Worm (Caenorhabditis elegans) whole organism, L3 larva: ENCODE results near the gene ttc-36.

ENCODE experiments used
- ZK546.5 ChIP-seq: sonication (generic microtip); optimal IDR thresholded peaks from 2 replicates; lab custom pipeline; 2017; ENCODE audit warnings: missing biosample characterization, missing genetic modification characterization
- aly-2 ChIP-seq: fragments of 150-350 bp; optimal IDR thresholded peaks from 2 replicates; lab custom pipeline; 2014; ENCODE audit warnings: missing biosample characterization, missing genetic modification characterization
- ama-1 ChIP-seq: fragments of 150-350 bp; optimal IDR thresholded peaks from 2 replicates; lab custom pipeline; 2018
- ceh-16 ChIP-seq: sonication (generic microtip); optimal IDR thresholded peaks from 2 replicates; lab custom pipeline; 2017; ENCODE audit warnings: missing biosample characterization, missing genetic modification characterization
- ceh-28 ChIP-seq: fragments of 150-350 bp; optimal IDR thresholded peaks from 2 replicates; lab custom pipeline; 2014; ENCODE audit warnings: missing biosample characterization, missing genetic modification reagents, missing genetic modification characterization
- ceh-82 ChIP-seq: fragments of 150-350 bp; optimal IDR thresholded peaks from 2 replicates; lab custom pipeline; 2014; ENCODE audit warnings: missing biosample characterization, missing genetic modification characterization
- ceh-9 ChIP-seq: sonication (generic microtip); optimal IDR thresholded peaks from 2 replicates; lab custom pipeline; 2018; ENCODE audit warnings: missing biosample characterization, missing genetic modification characterization
- daf-12 ChIP-seq: fragments of 150-350 bp; optimal IDR thresholded peaks from 2 replicates; lab custom pipeline; 2014; ENCODE audit warnings: missing biosample characterization, missing genetic modification reagents, missing genetic modification characterization
- egl-27 ChIP-seq: sonication (generic microtip); optimal IDR thresholded peaks from 4 replicates; lab custom pipeline; 2017; ENCODE audit warnings: missing biosample characterization, missing genetic modification reagents, missing genetic modification characterization
- egl-5 ChIP-seq: fragments of 150-350 bp; optimal IDR thresholded peaks from 2 replicates; lab custom pipeline; 2017; ENCODE audit warnings: missing biosample characterization, missing genetic modification reagents, missing genetic modification characterization, inconsistent platforms
- elt-1 ChIP-seq: fragments of 150-350 bp; optimal IDR thresholded peaks from 2 replicates; lab custom pipeline; 2014; ENCODE audit warnings: missing biosample characterization, missing genetic modification characterization
- elt-2 ChIP-seq: sonication (generic microtip); optimal IDR thresholded peaks from 2 replicates; lab custom pipeline; 2016; ENCODE audit warnings: missing genetic modification reagents, mild to moderate bottlenecking, missing genetic modification characterization, missing compliant biosample characterization
- elt-3 ChIP-seq, 3 experiments: fragments of 150-350 bp in 1 of 3; sonication (generic microtip) in 2 of 3; optimal IDR thresholded peaks; 2 replicates in 2 of 3; 4 replicates in 1 of 3; lab custom pipeline; 2014 to 2017; ENCODE audit warnings: missing biosample characterization in 3 of 3, missing genetic modification characterization in 3 of 3
- eor-1 ChIP-seq, 2 experiments: fragments of 150-350 bp; optimal IDR thresholded peaks; 2 replicates each; lab custom pipeline; 2014 to 2018; ENCODE audit warnings: missing biosample characterization in 2 of 2, missing genetic modification characterization in 2 of 2
- fkh-10 ChIP-seq: sonication (generic microtip); optimal IDR thresholded peaks from 2 replicates; lab custom pipeline; 2017; ENCODE audit warnings: missing biosample characterization, missing genetic modification reagents, missing genetic modification characterization
- fkh-2 ChIP-seq: fragments of 150-350 bp; optimal IDR thresholded peaks from 2 replicates; lab custom pipeline; 2014; ENCODE audit warnings: missing biosample characterization, missing genetic modification reagents, missing genetic modification characterization
- fos-1 ChIP-seq: fragments of 150-350 bp; optimal IDR thresholded peaks from 2 replicates; lab custom pipeline; 2014; ENCODE audit warnings: missing biosample characterization, missing genetic modification characterization
- hmg-11 ChIP-seq: sonication (generic microtip); optimal IDR thresholded peaks from 2 replicates; lab custom pipeline; 2016; ENCODE audit warnings: missing genetic modification characterization, missing compliant biosample characterization
- jun-1 ChIP-seq: fragments of 150-350 bp; optimal IDR thresholded peaks from 2 replicates; lab custom pipeline; 2014; ENCODE audit warnings: missing biosample characterization, missing genetic modification reagents, missing genetic modification characterization
- lin-39 ChIP-seq: fragments of 150-350 bp; optimal IDR thresholded peaks from 2 replicates; lab custom pipeline; 2018; ENCODE audit warnings: missing biosample characterization, missing genetic modification reagents, missing genetic modification characterization
- lsy-12 ChIP-seq: sonication (generic microtip); optimal IDR thresholded peaks from 2 replicates; lab custom pipeline; 2016; ENCODE audit warnings: mild to moderate bottlenecking, missing genetic modification characterization, missing compliant biosample characterization
- mdl-1 ChIP-seq: fragments of 150-350 bp; optimal IDR thresholded peaks from 2 replicates; lab custom pipeline; 2014; ENCODE audit warnings: missing biosample characterization, missing genetic modification characterization
- mml-1 ChIP-seq: fragments of 150-350 bp; sonication (generic microtip); optimal IDR thresholded peaks from 3 replicates; lab custom pipeline; 2014; ENCODE audit warnings: missing biosample characterization, missing genetic modification characterization
- nfya-1 ChIP-seq: sonication (generic microtip); optimal IDR thresholded peaks from 2 replicates; lab custom pipeline; 2017; ENCODE audit warnings: missing genetic modification characterization, mild to moderate bottlenecking, missing compliant biosample characterization, antibody characterized with exemption, moderate library complexity; ENCODE audit not compliant: insufficient read depth
- nhr-11 ChIP-seq: fragments of 150-350 bp; optimal IDR thresholded peaks from 2 replicates; lab custom pipeline; 2014; ENCODE audit warnings: missing biosample characterization, missing genetic modification characterization
- nhr-12 ChIP-seq: fragments of 150-350 bp; optimal IDR thresholded peaks from 2 replicates; lab custom pipeline; 2014; ENCODE audit warnings: missing biosample characterization, missing genetic modification characterization
- nhr-23 ChIP-seq: fragments of 150-350 bp; optimal IDR thresholded peaks from 2 replicates; lab custom pipeline; 2014; ENCODE audit warnings: missing biosample characterization, missing genetic modification reagents, missing genetic modification characterization
- nhr-237 ChIP-seq: fragments of 150-350 bp; optimal IDR thresholded peaks from 2 replicates; lab custom pipeline; 2014; ENCODE audit warnings: missing biosample characterization, missing genetic modification characterization
- nhr-25 ChIP-seq: sonication (generic microtip); optimal IDR thresholded peaks from 2 replicates; lab custom pipeline; 2017; ENCODE audit warnings: missing biosample characterization, missing genetic modification characterization
- nhr-28 ChIP-seq: fragments of 150-350 bp; optimal IDR thresholded peaks from 2 replicates; lab custom pipeline; 2014; ENCODE audit warnings: missing biosample characterization, missing genetic modification characterization
- nhr-43 ChIP-seq: sonication (generic microtip); optimal IDR thresholded peaks from 2 replicates; lab custom pipeline; 2016; ENCODE audit warnings: mild to moderate bottlenecking, missing genetic modification characterization, missing compliant biosample characterization; ENCODE audit not compliant: poor library complexity, severe bottlenecking
- nhr-67 ChIP-seq: fragments of 150-350 bp; optimal IDR thresholded peaks from 2 replicates; lab custom pipeline; 2014; ENCODE audit warnings: missing biosample characterization, missing genetic modification characterization
- nhr-76 ChIP-seq: fragments of 150-350 bp; sonication (generic microtip); optimal IDR thresholded peaks from 5 replicates; lab custom pipeline; 2014; ENCODE audit warnings: missing biosample characterization, missing genetic modification characterization
- nhr-77 ChIP-seq: fragments of 150-350 bp; optimal IDR thresholded peaks from 2 replicates; lab custom pipeline; 2014; ENCODE audit warnings: missing biosample characterization, missing genetic modification characterization
- pha-4 ChIP-seq: fragments of 150-350 bp; optimal IDR thresholded peaks from 2 replicates; lab custom pipeline; 2014; ENCODE audit warnings: missing biosample characterization, missing genetic modification reagents, missing genetic modification characterization
- pqm-1 ChIP-seq: fragments of 150-350 bp; optimal IDR thresholded peaks from 2 replicates; lab custom pipeline; 2017; ENCODE audit warnings: missing biosample characterization, missing genetic modification characterization, inconsistent platforms
- sea-2 ChIP-seq: fragments of 150-350 bp; sonication (generic microtip); optimal IDR thresholded peaks from 4 replicates; lab custom pipeline; 2014; ENCODE audit warnings: missing biosample characterization, missing genetic modification reagents, missing genetic modification characterization
- skn-1 ChIP-seq: fragments of 150-350 bp; optimal IDR thresholded peaks from 2 replicates; lab custom pipeline; 2014; ENCODE audit warnings: missing biosample characterization, missing genetic modification characterization
- snpc-4 ChIP-seq: fragments of 150-350 bp; optimal IDR thresholded peaks from 2 replicates; lab custom pipeline; 2014; ENCODE audit warnings: missing biosample characterization, missing genetic modification characterization
- tbx-2 ChIP-seq: sonication (generic microtip); optimal IDR thresholded peaks from 2 replicates; lab custom pipeline; 2016; ENCODE audit warnings: mild to moderate bottlenecking, missing genetic modification characterization, missing compliant biosample characterization
- unc-39 ChIP-seq: sonication (generic microtip); optimal IDR thresholded peaks from 4 replicates; lab custom pipeline; 2017; ENCODE audit warnings: missing biosample characterization, missing genetic modification characterization
- unc-62 ChIP-seq: fragments of 150-350 bp; sonication (generic microtip); optimal IDR thresholded peaks from 4 replicates; lab custom pipeline; 2014; ENCODE audit warnings: missing biosample characterization, missing genetic modification reagents, missing genetic modification characterization
- zag-1 ChIP-seq: fragments of 150-350 bp; optimal IDR thresholded peaks from 2 replicates; lab custom pipeline; 2014; ENCODE audit warnings: missing biosample characterization, missing genetic modification characterization
- ztf-11 ChIP-seq: fragments of 150-350 bp; optimal IDR thresholded peaks from 2 replicates; lab custom pipeline; 2014; ENCODE audit warnings: missing biosample characterization, missing genetic modification characterization
- ztf-4 ChIP-seq: fragments of 150-350 bp; optimal IDR thresholded peaks from 2 replicates; lab custom pipeline; 2014; ENCODE audit warnings: missing biosample characterization, missing genetic modification characterization

Gene ttc-36

ce11 chrII:10029890-10030289, at the start of gene ttc-36:
TSS of gene ttc-36 (plus strand) at chrII:10030190.
- TF ChIP-seq nhr-12 = no peak
- TF ChIP-seq fkh-2 (tag; lab: Kevin White, UChicago) = no peak
- TF ChIP-seq lin-39 (tag; lab: Kevin White, UChicago) = no peak
- no peak for TF ChIP-seq zag-1 (tag; lab: Kevin White, UChicago)
- no peak for TF ChIP-seq ztf-4 (tag; lab: Kevin White, UChicago)
- TF ChIP-seq nhr-67 (tag; lab: Kevin White, UChicago) = no peak
- TF ChIP-seq elt-2 (tag; lab: Kevin White, UChicago) = no peak
- no peak for TF ChIP-seq fos-1
- no peak for TF ChIP-seq nhr-11
- no peak for TF ChIP-seq ceh-16 (tag; lab: Kevin White, UChicago)
- no peak for TF ChIP-seq nhr-237 (tag; lab: Kevin White, UChicago)
- no peak for TF ChIP-seq ama-1 (lab: Kevin White, UChicago)
- TF ChIP-seq unc-39 = no peak
- no peak for TF ChIP-seq sea-2 (GFP tag; lab: Kevin White, UChicago)
- no peak for TF ChIP-seq nhr-43 (tag; lab: Kevin White, UChicago)
- TF ChIP-seq ceh-9 (tag; lab: Kevin White, UChicago) = no peak
- TF ChIP-seq tbx-2 (tag; lab: Kevin White, UChicago) = no peak
- TF ChIP-seq pha-4 (tag; lab: Kevin White, UChicago) = no peak
- no peak for TF ChIP-seq eor-1 (tag; optimal IDR thresholded peaks at IDR 0.05; lab: Kevin White, UChicago)
- no peak for TF ChIP-seq egl-27 (tag; lab: Kevin White, UChicago)

DNA sequence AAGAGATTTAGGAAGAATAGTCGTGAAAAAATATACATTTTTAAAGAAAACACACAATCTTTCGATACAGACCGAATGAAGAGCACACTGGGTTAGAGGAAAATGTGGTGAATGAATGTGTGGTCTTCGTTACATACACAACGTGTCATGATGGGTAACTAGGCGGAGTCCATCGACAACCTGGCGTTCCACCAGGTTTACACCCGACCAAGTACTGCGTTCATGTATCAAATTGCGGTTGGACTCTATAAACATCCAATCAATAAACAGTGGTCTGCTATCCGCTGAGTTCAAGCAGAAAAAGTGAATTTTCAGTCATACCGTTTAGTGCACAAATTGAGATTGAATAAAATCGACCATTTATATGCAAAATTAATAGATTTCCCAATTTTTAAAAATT, 48.2 kb upstream of the ttc-36 start, which contains the start of gene sdz-38:
TSS of gene sdz-38 (minus strand) at position 101 of the 400 bp plus-strand sequence.
- no peak for TF ChIP-seq ztf-4 (tag; lab: Kevin White, UChicago)
- TF ChIP-seq hmg-11 (tag; lab: Kevin White, UChicago) = no peak
- no peak for TF ChIP-seq mml-1 (tag; lab: Kevin White, UChicago)
- no peak for TF ChIP-seq unc-62 (GFP tag; lab: Kevin White, UChicago)
- TF ChIP-seq pqm-1 (tag; lab: Kevin White, UChicago) = no peak
- no peak for TF ChIP-seq ceh-9 (tag; lab: Kevin White, UChicago)
- no peak for TF ChIP-seq fkh-10
- TF ChIP-seq ceh-82 (tag; lab: Kevin White, UChicago) = no peak
- no peak for TF ChIP-seq egl-5 (tag; lab: Kevin White, UChicago)
- no peak for TF ChIP-seq ztf-11
- TF ChIP-seq nhr-237 (tag; lab: Kevin White, UChicago) = no peak
- no peak for TF ChIP-seq ceh-28 (tag; lab: Kevin White, UChicago)
- TF ChIP-seq nhr-11 = no peak
- no peak for TF ChIP-seq zag-1 (tag; lab: Kevin White, UChicago)
- no peak for TF ChIP-seq egl-27 (tag; lab: Kevin White, UChicago)
- TF ChIP-seq nfya-1 (tag; lab: Kevin White, UChicago) = no peak
- TF ChIP-seq elt-3 (tag; optimal IDR thresholded peaks at IDR 0.05; lab: Kevin White, UChicago) = no peak

ce11 chrII:9982437-9982836, 47.6 kb upstream of the ttc-36 start:
- TF ChIP-seq elt-1 (tag; lab: Kevin White, UChicago) = no peak
- TF ChIP-seq mml-1 (tag; lab: Kevin White, UChicago) = no peak
- TF ChIP-seq snpc-4 (tag; lab: Kevin White, UChicago) = no peak
- no peak for TF ChIP-seq aly-2 (tag; lab: Kevin White, UChicago)
- TF ChIP-seq unc-39 = no peak
- TF ChIP-seq nhr-23 (tag; lab: Kevin White, UChicago) = no peak
- TF ChIP-seq nhr-43 (tag; lab: Kevin White, UChicago) = no peak
- TF ChIP-seq lsy-12 (tag; lab: Kevin White, UChicago) = no peak
- no peak for TF ChIP-seq tbx-2 (tag; lab: Kevin White, UChicago)
- no peak for TF ChIP-seq ceh-16 (tag; lab: Kevin White, UChicago)

ce11 chrII:9984866-9985336, 45.1 kb upstream of the ttc-36 start:
- no peak for TF ChIP-seq nhr-28 (tag; lab: Kevin White, UChicago)
- TF ChIP-seq nhr-76 = no peak
- no peak for TF ChIP-seq nhr-12
- no peak for TF ChIP-seq nhr-77 (tag; lab: Kevin White, UChicago)
- no peak for TF ChIP-seq ceh-16 (tag; lab: Kevin White, UChicago)
- no peak for TF ChIP-seq ama-1 (lab: Kevin White, UChicago)
- TF ChIP-seq nhr-237 (tag; lab: Kevin White, UChicago) = no peak
- TF ChIP-seq skn-1 = no peak
- TF ChIP-seq hmg-11 (tag; lab: Kevin White, UChicago) = peak; percentile 24
- no peak for TF ChIP-seq mdl-1
- no peak for TF ChIP-seq elt-2 (tag; lab: Kevin White, UChicago)
- TF ChIP-seq jun-1 (tag; lab: Kevin White, UChicago) = no peak
- no peak for TF ChIP-seq daf-12 (tag; lab: Kevin White, UChicago)
- TF ChIP-seq ZK546.5 (tag; lab: Kevin White, UChicago) = no peak
- TF ChIP-seq unc-39 = no peak
- peak; percentile 11 for TF ChIP-seq lin-39 (tag; lab: Kevin White, UChicago)
- TF ChIP-seq nhr-25 = no peak
- TF ChIP-seq fkh-10 = peak; percentile 27
- TF ChIP-seq nfya-1 (tag; lab: Kevin White, UChicago) = peak; percentile 60
- TF ChIP-seq unc-62 (GFP tag; lab: Kevin White, UChicago) = peak; percentile 74
- no peak for TF ChIP-seq elt-3 (tag; optimal IDR thresholded peaks at IDR 0.05; lab: Kevin White, UChicago)
- no peak for TF ChIP-seq nhr-23 (tag; lab: Kevin White, UChicago)
- TF ChIP-seq snpc-4 (tag; lab: Kevin White, UChicago) = peak; percentile 10
- TF ChIP-seq fkh-2 (tag; lab: Kevin White, UChicago) = no peak
- peak; percentile 28 for TF ChIP-seq zag-1 (tag; lab: Kevin White, UChicago)
